Worm (Caenorhabditis elegans) whole organism, midembryonic: Measurements from ENCODE around the gene qdpr-1.

ENCODE experiments used
- T22C8.4 ChIP-seq: fragments of 200-800 bp; sonication (Bioruptor generic); IDR thresholded peaks from 2 replicates; pipeline ENCODE4 v1.3.6; 2022; ENCODE audit warnings: missing genetic modification characterization, missing compliant biosample characterization
- cog-1 ChIP-seq: sonication (generic microtip); optimal IDR thresholded peaks from 2 replicates; lab custom pipeline; 2016; ENCODE audit warnings: missing genetic modification characterization, missing compliant biosample characterization
- flt-1 ChIP-seq: fragments of 200-800 bp; sonication (Bioruptor generic); IDR thresholded peaks from 2 replicates; pipeline ENCODE4 v1.3.6; 2022; ENCODE audit warnings: missing genetic modification characterization, missing compliant biosample characterization
- klf-2 ChIP-seq: fragments of 200-800 bp; sonication (Bioruptor generic); conservative IDR thresholded peaks from 2 replicates; pipeline ENCODE4 v1.3.6; 2022; ENCODE audit warnings: missing genetic modification reagents, missing genetic modification characterization, missing compliant biosample characterization
- med-1 ChIP-seq: sonication (generic microtip); optimal IDR thresholded peaks from 2 replicates; lab custom pipeline; 2017; ENCODE audit warnings: missing genetic modification characterization, mild to moderate bottlenecking, missing compliant biosample characterization, antibody characterized with exemption, missing genetic modification reagents; ENCODE audit not compliant: insufficient read depth
- ref-1 ChIP-seq: fragments of 200-800 bp; sonication (Bioruptor generic); conservative IDR thresholded peaks from 2 replicates; pipeline ENCODE4 v1.3.6; 2022; ENCODE audit warnings: missing genetic modification reagents, missing genetic modification characterization, missing compliant biosample characterization
- tab-1 ChIP-seq: fragments of 200-800 bp; sonication (Bioruptor generic); IDR thresholded peaks from 2 replicates; pipeline ENCODE4 v1.3.6; 2022; ENCODE audit warnings: missing genetic modification characterization, missing compliant biosample characterization
- ztf-23 ChIP-seq: fragments of 200-800 bp; sonication (Bioruptor generic); IDR thresholded peaks from 2 replicates; pipeline ENCODE4 v1.3.6; 2022; ENCODE audit warnings: missing genetic modification reagents, missing genetic modification characterization, missing compliant biosample characterization
- ztf-29 ChIP-seq: fragments of 200-800 bp; sonication (Bioruptor generic); IDR thresholded peaks from 2 replicates; pipeline ENCODE4 v1.3.6; 2022; ENCODE audit warnings: missing genetic modification reagents, missing genetic modification characterization, missing compliant biosample characterization

qdpr-1 gene

DNA sequence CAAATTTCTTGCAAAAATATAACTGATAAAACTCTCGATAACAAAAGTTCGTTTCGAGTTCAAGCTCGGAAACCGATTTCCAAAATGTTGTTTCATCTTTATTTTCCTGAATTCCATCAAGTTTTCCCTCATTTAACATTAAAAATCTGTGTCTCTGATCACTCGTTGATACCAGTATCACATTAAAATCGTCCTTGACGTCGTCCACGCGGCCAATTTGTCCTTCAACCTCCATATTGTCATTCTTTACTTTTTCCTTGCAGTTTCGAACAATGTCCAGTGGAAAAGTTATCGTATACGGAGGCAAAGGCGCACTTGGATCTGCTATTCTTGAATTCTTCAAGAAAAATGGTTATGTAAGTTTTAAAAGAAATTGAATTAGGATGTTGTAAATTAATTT is at the start of gene qdpr-1:
Gene qdpr-1 (plus strand): TSS at position 264 of the 400 bp plus-strand sequence.
- no peak for TF ChIP-seq ref-1
- no peak for TF ChIP-seq T22C8.4 (GFP tag; lab: Robert Waterston, UW)
- no peak for TF ChIP-seq ztf-29 (GFP tag; lab: Robert Waterston, UW)
- TF ChIP-seq cog-1 (tag; lab: Kevin White, UChicago), result no peak
- TF ChIP-seq ztf-23 (GFP tag; lab: Robert Waterston, UW), result no peak
- TF ChIP-seq flt-1 (GFP tag; lab: Robert Waterston, UW), result no peak

- TF ChIP-seq ztf-29 (GFP tag; lab: Robert Waterston, UW) (no peak), klf-2 (GFP tag; lab: Robert Waterston, UW) (no peak), ref-1 (no peak), T22C8.4 (GFP tag; lab: Robert Waterston, UW) (no peak), cog-1 (tag; lab: Kevin White, UChicago) (no peak), tab-1 (GFP tag; lab: Robert Waterston, UW) (no peak), ztf-23 (GFP tag; lab: Robert Waterston, UW) (no peak), med-1 (GFP tag; lab: Kevin White, UChicago) (no peak), flt-1 (GFP tag; lab: Robert Waterston, UW) (no peak)
These were observed 49.1 kb upstream of the qdpr-1 start, which contains the start of gene acaa-2 for ce11 chrIII:13344538-13345136. Gene acaa-2, plus strand, starts transcription at chrIII:13344937.

DNA sequence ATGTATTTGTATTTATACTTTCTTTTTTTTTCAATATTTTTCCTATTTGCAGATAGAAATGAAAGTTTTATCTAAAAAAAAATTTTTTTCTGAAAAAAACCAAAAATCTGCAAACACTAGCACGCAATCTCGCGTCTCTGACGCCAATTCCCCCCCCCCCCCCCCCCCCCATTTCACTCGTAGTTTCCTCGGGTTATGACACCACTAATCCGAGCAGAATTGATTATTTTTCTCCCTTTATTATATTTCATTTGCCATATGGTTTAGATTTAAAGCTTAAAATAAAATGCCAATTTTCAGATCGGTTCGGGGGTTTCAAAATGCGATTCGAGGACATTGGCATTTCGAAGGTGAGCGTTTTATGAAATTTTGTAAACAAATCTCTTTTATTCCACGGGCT is 46.9 kb upstream of the qdpr-1 start, which contains the start of gene mtm-6:
Gene mtm-6 (plus strand): TSS at position 301 of the 400 bp plus-strand sequence.
- no peak for TF ChIP-seq cog-1 (tag; lab: Kevin White, UChicago)
- no peak for TF ChIP-seq ztf-23 (GFP tag; lab: Robert Waterston, UW)
- no peak for TF ChIP-seq T22C8.4 (GFP tag; lab: Robert Waterston, UW)
- no peak for TF ChIP-seq flt-1 (GFP tag; lab: Robert Waterston, UW)
- no peak for TF ChIP-seq ztf-29 (GFP tag; lab: Robert Waterston, UW)
- no peak for TF ChIP-seq tab-1 (GFP tag; lab: Robert Waterston, UW)
- TF ChIP-seq med-1 (GFP tag; lab: Kevin White, UChicago), result no peak
- no peak for TF ChIP-seq klf-2 (GFP tag; lab: Robert Waterston, UW)
- no peak for TF ChIP-seq ref-1

- TF ChIP-seq tab-1 (GFP tag; lab: Robert Waterston, UW) (no peak), med-1 (GFP tag; lab: Kevin White, UChicago) (no peak)
These were observed 45.9 kb upstream of the qdpr-1 start for ce11 chrIII:13347782-13348327.

DNA sequence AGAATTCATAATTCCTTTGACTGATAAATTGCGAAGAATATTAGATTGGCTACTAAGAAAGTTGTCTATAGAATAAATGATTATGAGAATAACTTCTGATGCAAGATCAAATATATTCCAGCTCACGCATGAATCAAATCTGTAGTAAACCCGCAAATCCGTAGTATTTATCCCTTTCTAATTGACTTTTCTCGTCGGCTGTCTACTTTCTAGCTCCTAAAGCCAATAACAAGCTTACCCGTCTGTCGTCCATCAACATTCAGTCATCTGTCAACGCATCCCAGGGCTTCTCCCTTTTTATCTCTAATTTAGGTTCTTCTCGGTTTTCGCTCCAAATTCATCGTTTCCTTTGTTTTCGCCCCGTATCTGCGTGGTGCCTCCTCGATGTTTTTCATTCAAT is 44.8 kb upstream of the qdpr-1 start:
- TF ChIP-seq ref-1 (no peak), ztf-23 (GFP tag; lab: Robert Waterston, UW) (no peak), cog-1 (tag; lab: Kevin White, UChicago) (no peak), ztf-29 (GFP tag; lab: Robert Waterston, UW) (no peak)

ce11 chrIII:13350964-13351363 is 42.7 kb upstream of the qdpr-1 start:
- TF ChIP-seq med-1 (GFP tag; lab: Kevin White, UChicago) (no peak), klf-2 (GFP tag; lab: Robert Waterston, UW) (no peak), ref-1 (no peak)

DNA sequence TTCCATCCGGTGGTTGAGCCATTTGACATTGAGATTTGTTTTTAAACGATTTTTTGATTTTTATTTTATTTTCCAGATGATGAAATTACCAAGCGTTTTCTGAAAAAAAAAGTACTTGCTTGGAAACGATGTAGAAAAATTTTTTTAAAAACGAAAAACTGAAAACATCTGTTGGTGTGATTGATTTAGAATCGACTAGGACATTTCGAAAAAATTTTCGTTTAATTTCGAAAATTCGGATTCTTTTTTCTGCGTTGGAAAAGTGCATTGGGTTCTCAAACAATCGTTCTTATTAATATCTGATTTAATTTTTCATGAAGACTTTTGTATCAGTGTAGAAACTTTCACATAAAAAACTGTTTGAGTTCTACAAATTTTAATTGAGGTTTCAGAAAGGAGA is 34.5 kb upstream of the qdpr-1 start, which contains the start of gene F53A2.9:
Gene F53A2.9 (minus strand): TSS at position 101 of the 400 bp plus-strand sequence.
- TF ChIP-seq med-1 (GFP tag; lab: Kevin White, UChicago) (no peak), ztf-23 (GFP tag; lab: Robert Waterston, UW) (no peak), ztf-29 (GFP tag; lab: Robert Waterston, UW) (no peak), tab-1 (GFP tag; lab: Robert Waterston, UW) (no peak), T22C8.4 (GFP tag; lab: Robert Waterston, UW) (no peak), cog-1 (tag; lab: Kevin White, UChicago) (no peak), ref-1 (no peak), klf-2 (GFP tag; lab: Robert Waterston, UW) (no peak), flt-1 (GFP tag; lab: Robert Waterston, UW) (no peak)

DNA sequence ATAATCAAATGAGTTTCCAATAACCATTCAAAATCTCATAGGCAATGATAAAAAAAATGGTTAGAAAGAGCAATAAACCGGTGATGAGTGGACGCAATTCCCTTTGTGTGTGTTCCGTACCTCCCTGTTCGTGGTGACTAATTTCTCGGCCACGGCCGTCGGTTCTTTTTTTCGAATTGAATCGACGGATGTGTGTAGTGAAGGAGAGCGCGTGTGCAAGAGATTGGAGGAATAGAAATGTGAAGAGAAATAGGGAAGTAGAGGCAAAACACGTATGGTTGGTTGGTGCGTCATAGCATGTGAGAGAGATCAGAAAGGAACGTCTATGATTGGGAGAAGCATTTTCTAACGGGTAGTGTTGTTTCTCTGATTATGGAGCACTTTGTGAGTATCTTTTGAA is 33.9 kb upstream of the qdpr-1 start:
- TF ChIP-seq tab-1 (GFP tag; lab: Robert Waterston, UW), result no peak
- no peak for TF ChIP-seq ref-1
- TF ChIP-seq T22C8.4 (GFP tag; lab: Robert Waterston, UW), result no peak
- no peak for TF ChIP-seq ztf-23 (GFP tag; lab: Robert Waterston, UW)
- TF ChIP-seq klf-2 (GFP tag; lab: Robert Waterston, UW), result no peak
- no peak for TF ChIP-seq cog-1 (tag; lab: Kevin White, UChicago)
- TF ChIP-seq flt-1 (GFP tag; lab: Robert Waterston, UW), result 0 out of 2 replicates have a peak, but pooled peaks have one; percentile 44
- TF ChIP-seq med-1 (GFP tag; lab: Kevin White, UChicago), result no peak
- TF ChIP-seq ztf-29 (GFP tag; lab: Robert Waterston, UW), result no peak

ce11 chrIII:13370980-13371379 is 22.7 kb upstream of the qdpr-1 start, which contains the start of gene T03F6.9:
Gene T03F6.9, minus strand, starts transcription at chrIII:13371080.
- no peak for TF ChIP-seq T22C8.4 (GFP tag; lab: Robert Waterston, UW)
- TF ChIP-seq ztf-23 (GFP tag; lab: Robert Waterston, UW), result no peak
- TF ChIP-seq klf-2 (GFP tag; lab: Robert Waterston, UW), result no peak
- TF ChIP-seq flt-1 (GFP tag; lab: Robert Waterston, UW), result no peak
- TF ChIP-seq ztf-29 (GFP tag; lab: Robert Waterston, UW), result no peak
- TF ChIP-seq tab-1 (GFP tag; lab: Robert Waterston, UW), result no peak
- TF ChIP-seq med-1 (GFP tag; lab: Kevin White, UChicago), result no peak
- no peak for TF ChIP-seq ref-1
- TF ChIP-seq cog-1 (tag; lab: Kevin White, UChicago), result no peak
